Fruit fly (Drosophila melanogaster): ENCODE measurements around the gene Pdp1.

DNA sequence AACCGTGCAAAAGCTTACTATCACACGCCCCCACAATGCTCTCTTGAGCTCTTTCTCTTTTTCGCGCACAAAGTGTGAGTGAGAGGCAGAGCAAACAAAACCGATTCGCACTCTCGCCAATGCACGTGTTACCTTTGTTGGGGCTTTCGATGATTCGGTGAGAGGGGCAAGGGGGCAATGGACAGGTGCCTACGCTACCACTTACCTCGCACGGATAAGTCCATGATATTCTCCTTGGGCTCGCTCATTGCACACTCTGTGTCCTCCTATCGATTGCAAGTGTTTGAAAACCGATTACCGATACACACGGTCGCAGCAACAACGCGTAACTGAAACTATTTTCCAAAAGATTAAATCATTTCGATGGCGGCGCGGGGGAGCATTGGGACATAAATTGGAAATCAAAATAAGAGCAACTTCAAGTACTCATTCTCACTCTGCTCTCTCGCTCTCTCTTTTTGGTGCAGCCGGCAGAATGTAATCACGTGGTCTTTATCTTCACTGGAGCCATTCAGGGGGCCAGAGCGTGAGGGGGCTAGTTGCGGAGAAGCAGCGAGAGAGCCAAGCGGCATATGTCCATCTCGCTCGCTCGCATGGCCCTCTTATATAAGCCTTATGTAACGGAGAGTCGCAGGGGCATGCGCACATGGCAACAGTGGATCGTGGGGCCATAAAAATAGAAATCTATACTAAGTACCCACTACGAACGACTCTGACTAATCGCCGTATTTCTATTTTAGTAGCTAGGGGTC is at the start of gene Pdp1:
- TF ChIP-seq CG1832 (GFP tag; optimal IDR thresholded peaks at IDR 0.05) (peak; percentile 82), CG13424 (tag; optimal IDR thresholded peaks at IDR 0.05) (peak; percentile 17), CG13624 (GFP tag; optimal IDR thresholded peaks at IDR 0.05) (no peak), HLH54F (GFP tag; optimal IDR thresholded peaks at IDR 0.05) (no peak), CG17359 (tag; optimal IDR thresholded peaks at IDR 0.05) (no peak), CG13123 (GFP tag; optimal IDR thresholded peaks at IDR 0.05) (no peak), kay (GFP tag; optimal IDR thresholded peaks at IDR 0.05) (no peak), dm (GFP tag; optimal IDR thresholded peaks at IDR 0.05) (peak; percentile 94), CG16863 (GFP tag; optimal IDR thresholded peaks at IDR 0.05) (no peak), CG3838 (GFP tag; optimal IDR thresholded peaks at IDR 0.05) (no peak), Poxn (GFP tag; IDR thresholded peaks at IDR 0.05) (no peak), CG12219 (GFP tag; optimal IDR thresholded peaks at IDR 0.05) (peak; percentile 13)
